Worm (Caenorhabditis elegans) whole organism, young adult: ENCODE measurements around the gene CC8.3.

Experiments
- C17E4.6 ChIP-seq: fragments of 200-800 bp; sonication (Bioruptor generic); IDR thresholded peaks from 2 replicates; pipeline ENCODE4 v1.3.6; 2022; ENCODE audit warnings: missing genetic modification reagents, missing genetic modification characterization, missing compliant biosample characterization
- F37B4.10 ChIP-seq: fragments of 200-800 bp; sonication (Bioruptor generic); IDR thresholded peaks from 2 replicates; pipeline ENCODE4 v1.3.6; 2022; ENCODE audit warnings: missing genetic modification characterization, missing compliant biosample characterization
- F52B5.7 ChIP-seq: sonication (generic microtip); optimal IDR thresholded peaks from 2 replicates; lab custom pipeline; 2016; ENCODE audit warnings: mild to moderate bottlenecking, missing genetic modification characterization, missing compliant biosample characterization
- K11D2.4 ChIP-seq: fragments of 200-800 bp; sonication (Bioruptor generic); IDR thresholded peaks from 2 replicates; pipeline ENCODE4 v1.3.6; 2022; ENCODE audit warnings: missing genetic modification reagents, missing genetic modification characterization, missing compliant biosample characterization
- K12H6.12 ChIP-seq: fragments of 200-800 bp; sonication (Bioruptor generic); optimal IDR thresholded peaks from 2 replicates; lab custom pipeline; 2018; ENCODE audit warnings: mild to moderate bottlenecking, missing genetic modification characterization, missing compliant biosample characterization
- Y53G8AR.9 ChIP-seq: fragments of 200-800 bp; sonication (Bioruptor generic); conservative IDR thresholded peaks from 2 replicates; pipeline ENCODE4 v1.3.6; 2022; ENCODE audit warnings: missing genetic modification reagents, missing genetic modification characterization, missing compliant biosample characterization
- Y56A3A.18 ChIP-seq: fragments of 200-800 bp; sonication (Bioruptor generic); IDR thresholded peaks from 2 replicates; pipeline ENCODE4 v1.3.6; 2022; ENCODE audit warnings: missing genetic modification reagents, missing genetic modification characterization, missing compliant biosample characterization
- aptf-3 ChIP-seq: fragments of 200-800 bp; sonication (Bioruptor generic); IDR thresholded peaks from 2 replicates; pipeline ENCODE4 v1.3.6; 2022; ENCODE audit warnings: missing genetic modification characterization, missing compliant biosample characterization
- attf-3 ChIP-seq: fragments of 200-800 bp; sonication (Bioruptor generic); conservative IDR thresholded peaks from 2 replicates; pipeline ENCODE4 v1.3.6; 2022; ENCODE audit warnings: missing genetic modification reagents, missing genetic modification characterization, missing compliant biosample characterization
- attf-6 ChIP-seq: fragments of 200-800 bp; sonication (Bioruptor generic); IDR thresholded peaks from 2 replicates; pipeline ENCODE4 v1.3.6; 2022; ENCODE audit warnings: missing genetic modification reagents, missing genetic modification characterization, missing compliant biosample characterization
- chd-7 ChIP-seq: sonication (generic microtip); optimal IDR thresholded peaks from 2 replicates; lab custom pipeline; 2016; ENCODE audit warnings: mild to moderate bottlenecking, missing genetic modification characterization, moderate library complexity, missing compliant biosample characterization
- die-1 ChIP-seq: sonication (generic microtip); optimal IDR thresholded peaks from 2 replicates; lab custom pipeline; 2016; ENCODE audit warnings: missing genotype, mild to moderate bottlenecking, missing genetic modification characterization, missing compliant biosample characterization
- egl-44 ChIP-seq: fragments of 200-800 bp; sonication (Bioruptor generic); IDR thresholded peaks from 2 replicates; pipeline ENCODE4 v1.3.6; 2022; ENCODE audit warnings: missing genetic modification reagents, missing genetic modification characterization, missing compliant biosample characterization
- egrh-3 ChIP-seq: fragments of 200-800 bp; sonication (Bioruptor generic); IDR thresholded peaks from 2 replicates; pipeline ENCODE4 v1.3.6; 2022; ENCODE audit warnings: missing genetic modification reagents, missing genetic modification characterization, missing compliant biosample characterization
- gei-17 ChIP-seq: fragments of 200-800 bp; sonication (Bioruptor generic); optimal IDR thresholded peaks from 2 replicates; lab custom pipeline; 2018; ENCODE audit warnings: mild to moderate bottlenecking, missing genetic modification characterization, missing compliant biosample characterization
- hmg-1.2 ChIP-seq: fragments of 200-800 bp; sonication (Bioruptor generic); IDR thresholded peaks from 2 replicates; pipeline ENCODE4 v1.3.6; 2022; ENCODE audit warnings: missing genetic modification reagents, missing genetic modification characterization, missing compliant biosample characterization
- hmg-20 ChIP-seq: fragments of 200-800 bp; sonication (Bioruptor generic); IDR thresholded peaks from 2 replicates; pipeline ENCODE4 v1.3.6; 2022; ENCODE audit warnings: missing genetic modification reagents, missing genetic modification characterization, missing compliant biosample characterization
- hsf-1 ChIP-seq: fragments of 200-800 bp; sonication (Bioruptor generic); IDR thresholded peaks from 2 replicates; pipeline ENCODE4 v1.3.6; 2022; ENCODE audit warnings: missing genetic modification reagents, missing genetic modification characterization, missing compliant biosample characterization
- lag-1 ChIP-seq: fragments of 200-800 bp; sonication (Bioruptor generic); IDR thresholded peaks from 2 replicates; pipeline ENCODE4 v1.3.6; 2022; ENCODE audit warnings: missing genetic modification reagents, missing genetic modification characterization, missing compliant biosample characterization
- let-526 ChIP-seq: fragments of 200-800 bp; sonication (Bioruptor generic); IDR thresholded peaks from 2 replicates; pipeline ENCODE4 v1.3.6; 2022; ENCODE audit warnings: missing genetic modification reagents, missing genetic modification characterization, missing compliant biosample characterization
- let-607 ChIP-seq, 2 experiments: fragments of 200-800 bp in 1 of 2; sonication (Bioruptor generic) in 1 of 2; sonication (generic microtip) in 1 of 2; optimal IDR thresholded peaks; 2 replicates each; lab custom pipeline; 2016 to 2018; ENCODE audit warnings: mild to moderate bottlenecking in 2 of 2, missing compliant biosample characterization in 2 of 2, missing genetic modification characterization in 2 of 2, moderate library complexity in 2 of 2, missing genotype in 1 of 2
- lin-40 ChIP-seq: sonication (generic microtip); optimal IDR thresholded peaks from 2 replicates; lab custom pipeline; 2016; ENCODE audit warnings: missing genetic modification characterization, mild to moderate bottlenecking, missing compliant biosample characterization, missing genotype, missing genetic modification reagents
- lin-54 ChIP-seq: fragments of 200-800 bp; sonication (Bioruptor generic); optimal IDR thresholded peaks from 2 replicates; lab custom pipeline; 2018; ENCODE audit warnings: mild to moderate bottlenecking, missing genetic modification characterization, missing compliant biosample characterization
- lir-1 ChIP-seq: fragments of 200-800 bp; sonication (Bioruptor generic); conservative IDR thresholded peaks from 2 replicates; pipeline ENCODE4 v1.3.6; 2022; ENCODE audit warnings: missing genetic modification reagents, missing genetic modification characterization, missing compliant biosample characterization
- lsl-1 ChIP-seq: fragments of 200-800 bp; sonication (Bioruptor generic); optimal IDR thresholded peaks from 2 replicates; lab custom pipeline; 2018; ENCODE audit warnings: mild to moderate bottlenecking, missing genetic modification characterization, moderate library complexity, missing compliant biosample characterization
- mcd-1 ChIP-seq: fragments of 200-800 bp; sonication (Bioruptor generic); IDR thresholded peaks from 2 replicates; pipeline ENCODE4 v1.3.6; 2022; ENCODE audit warnings: missing genetic modification reagents, missing genetic modification characterization, missing compliant biosample characterization
- mel-28 ChIP-seq: sonication (generic microtip); optimal IDR thresholded peaks from 2 replicates; lab custom pipeline; 2016; ENCODE audit warnings: borderline replicate concordance, mild to moderate bottlenecking, missing genetic modification characterization, missing compliant biosample characterization
- mxl-1 ChIP-seq: sonication (generic microtip); optimal IDR thresholded peaks from 2 replicates; lab custom pipeline; 2016; ENCODE audit warnings: missing genetic modification characterization, missing compliant biosample characterization
- nfya-2 ChIP-seq: fragments of 200-800 bp; sonication (Bioruptor generic); IDR thresholded peaks from 2 replicates; pipeline ENCODE4 v1.3.6; 2022; ENCODE audit warnings: missing genetic modification reagents, missing genetic modification characterization, missing compliant biosample characterization
- nhr-179 ChIP-seq: sonication (generic microtip); optimal IDR thresholded peaks from 2 replicates; lab custom pipeline; 2016; ENCODE audit warnings: mild to moderate bottlenecking, missing genetic modification characterization, missing compliant biosample characterization
- nhr-27 ChIP-seq: fragments of 200-800 bp; sonication (Bioruptor generic); optimal IDR thresholded peaks from 2 replicates; lab custom pipeline; 2018; ENCODE audit warnings: mild to moderate bottlenecking, missing genetic modification characterization, moderate library complexity, missing compliant biosample characterization
- nhr-80 ChIP-seq: sonication (generic microtip); optimal IDR thresholded peaks from 2 replicates; lab custom pipeline; 2016; ENCODE audit warnings: missing genetic modification characterization, missing compliant biosample characterization
- rcor-1 ChIP-seq: fragments of 200-800 bp; sonication (Bioruptor generic); IDR thresholded peaks from 2 replicates; pipeline ENCODE4 v1.3.6; 2022; ENCODE audit warnings: missing genetic modification reagents, missing genetic modification characterization, missing compliant biosample characterization
- snpc-1.1 ChIP-seq: sonication (generic microtip); optimal IDR thresholded peaks from 2 replicates; lab custom pipeline; 2017; ENCODE audit warnings: missing genetic modification characterization, mild to moderate bottlenecking, missing compliant biosample characterization, antibody characterized with exemption, moderate library complexity, missing genotype, missing genetic modification reagents; ENCODE audit not compliant: insufficient read depth
- snpc-3.4 ChIP-seq: sonication (generic microtip); optimal IDR thresholded peaks from 2 replicates; lab custom pipeline; 2017; ENCODE audit warnings: missing genetic modification characterization, mild to moderate bottlenecking, missing compliant biosample characterization, antibody characterized with exemption, moderate library complexity, missing genotype, missing genetic modification reagents
- snpc-4 ChIP-seq, 5 experiments: fragments of 150-350 bp in 1 of 5; sonication (generic microtip) in 4 of 5; optimal IDR thresholded peaks; 2 replicates each; lab custom pipeline; 2014 to 2018; ENCODE audit warnings: missing genetic modification characterization in 5 of 5, missing biosample characterization in 3 of 5, antibody characterized with exemption in 2 of 5, mild to moderate bottlenecking in 2 of 5, missing compliant biosample characterization in 2 of 5, missing genotype in 2 of 5, moderate library complexity in 2 of 5, missing genetic modification reagents in 1 of 5
- sptf-2 ChIP-seq: fragments of 200-800 bp; sonication (Bioruptor generic); optimal IDR thresholded peaks from 2 replicates; lab custom pipeline; 2018; ENCODE audit warnings: mild to moderate bottlenecking, missing genetic modification characterization, missing compliant biosample characterization
- unc-130 ChIP-seq: sonication (generic microtip); optimal IDR thresholded peaks from 2 replicates; lab custom pipeline; 2016; ENCODE audit warnings: missing genetic modification reagents, missing genetic modification characterization, missing compliant biosample characterization
- zfh-2 ChIP-seq: fragments of 200-800 bp; sonication (Bioruptor generic); conservative IDR thresholded peaks from 2 replicates; pipeline ENCODE4 v1.3.6; 2022; ENCODE audit warnings: missing genetic modification reagents, missing genetic modification characterization, missing compliant biosample characterization
- ztf-25 ChIP-seq: fragments of 200-800 bp; sonication (Bioruptor generic); IDR thresholded peaks from 2 replicates; pipeline ENCODE4 v1.3.6; 2022; ENCODE audit warnings: missing genetic modification reagents, missing genetic modification characterization, missing compliant biosample characterization
- ztf-26 ChIP-seq: sonication (generic microtip); optimal IDR thresholded peaks from 2 replicates; lab custom pipeline; 2017; ENCODE audit warnings: missing genetic modification characterization, missing compliant biosample characterization
- ztf-28 ChIP-seq: fragments of 200-800 bp; sonication (Bioruptor generic); IDR thresholded peaks from 2 replicates; pipeline ENCODE4 v1.3.6; 2022; ENCODE audit warnings: missing genetic modification reagents, missing genetic modification characterization, missing compliant biosample characterization
- ztf-6 ChIP-seq: fragments of 200-800 bp; sonication (Bioruptor generic); IDR thresholded peaks from 2 replicates; pipeline ENCODE4 v1.3.6; 2022; ENCODE audit warnings: missing genetic modification reagents, missing genetic modification characterization, missing compliant biosample characterization

Gene CC8.3

DNA sequence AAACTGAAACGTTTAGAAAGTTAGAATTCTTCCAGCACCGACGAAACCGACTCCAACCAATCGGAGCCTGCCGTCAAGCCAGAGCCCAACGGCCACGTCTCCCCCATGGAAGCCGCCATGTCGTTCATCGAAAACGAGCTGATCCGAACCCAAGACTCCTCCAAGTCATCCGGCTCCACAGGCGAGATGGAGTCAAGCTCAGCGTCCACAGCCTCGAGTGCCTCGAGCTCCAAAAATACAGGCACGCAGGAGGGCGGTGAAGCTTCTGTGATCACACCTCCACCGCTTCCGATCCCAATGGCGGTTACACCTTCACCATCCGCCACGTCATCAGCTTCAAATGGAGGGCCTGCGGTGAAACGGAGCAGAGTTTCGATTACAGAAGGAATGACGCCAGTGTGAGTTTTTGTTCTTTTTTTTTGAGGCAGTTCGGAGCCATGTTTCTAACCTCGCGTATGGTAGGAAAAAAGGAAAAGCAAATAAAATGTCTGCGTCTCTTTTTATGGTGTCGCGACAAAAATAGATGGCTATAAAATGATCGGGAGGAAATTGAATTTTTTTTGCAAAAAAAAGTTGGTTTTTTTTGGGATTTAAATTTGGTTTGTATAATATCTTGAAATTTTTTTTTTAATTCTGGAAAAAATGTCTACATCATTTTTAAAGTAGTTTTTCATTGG, 3.7 kb downstream of the CC8.3 start:
- peak; percentile 35; the same call in 1 of the 2 replicates for TF ChIP-seq egrh-3 (GFP tag; lab: Robert Waterston, UW)
- TF ChIP-seq chd-7 (tag; lab: Kevin White, UChicago): no peak
- TF ChIP-seq nfya-2 (GFP tag; lab: Robert Waterston, UW): no peak
- TF ChIP-seq zfh-2 (GFP tag; lab: Robert Waterston, UW): peak; percentile 90

DNA sequence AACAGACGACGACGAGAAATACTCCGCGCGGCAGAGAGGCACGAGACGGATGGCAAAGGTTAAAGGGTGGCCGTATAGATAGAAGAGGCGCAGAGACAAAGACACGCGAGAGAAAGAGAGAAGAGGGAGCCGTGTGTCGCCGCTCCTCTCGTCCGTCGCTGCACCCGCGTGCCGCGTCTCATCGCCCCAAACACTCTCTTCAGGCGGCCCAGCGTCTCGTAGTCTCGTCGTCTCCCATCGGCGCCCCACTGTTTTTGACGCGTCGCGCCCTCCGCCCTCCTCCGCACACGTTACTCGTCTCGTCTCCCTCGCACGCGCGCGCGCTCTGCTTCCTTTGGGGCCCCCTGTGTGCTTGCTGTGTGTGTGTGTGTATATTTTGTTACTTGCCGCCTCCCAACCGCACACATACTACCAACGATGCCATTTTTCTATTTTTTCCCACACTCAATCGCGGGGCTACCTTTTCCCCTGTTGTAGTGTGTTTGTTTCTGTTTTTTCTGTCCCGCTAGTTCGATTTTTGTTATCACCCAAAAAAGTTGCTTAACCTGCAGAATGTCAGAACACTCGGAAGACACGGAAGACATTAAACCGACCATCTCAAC, 5.5 kb downstream of the CC8.3 start, which contains the start of gene madf-9:
madf-9 (plus strand) TSS at position 552 of the 602 bp plus-strand sequence.
- no peak for TF ChIP-seq aptf-3 (GFP tag; lab: Robert Waterston, UW)
- TF ChIP-seq unc-130: no peak
- TF ChIP-seq mxl-1: no peak
- TF ChIP-seq hmg-1.2 (GFP tag; lab: Robert Waterston, UW): peak; percentile 75
- peak; percentile 57 for TF ChIP-seq gei-17
- TF ChIP-seq zfh-2 (GFP tag; lab: Robert Waterston, UW): peak; percentile 99
- TF ChIP-seq F37B4.10 (GFP tag; lab: Robert Waterston, UW): no peak
- TF ChIP-seq let-607 (tag; optimal IDR thresholded peaks at IDR 0.05; lab: Kevin White, UChicago): peak in 1 of 2 experiments; percentile 13
- peak; percentile 73 for TF ChIP-seq mcd-1 (GFP tag; lab: Robert Waterston, UW)
- TF ChIP-seq K11D2.4 (GFP tag; lab: Robert Waterston, UW): peak; percentile 48; the same call in 1 of the 2 replicates
- peak; percentile 97 for TF ChIP-seq egrh-3 (GFP tag; lab: Robert Waterston, UW)
- TF ChIP-seq ztf-28 (GFP tag; lab: Robert Waterston, UW): no peak
- no peak for TF ChIP-seq chd-7 (tag; lab: Kevin White, UChicago)
- TF ChIP-seq die-1: peak; percentile 29
- TF ChIP-seq let-526 (GFP tag; lab: Robert Waterston, UW): peak; percentile 52; the same call in 1 of the 2 replicates
- peak; percentile 10 for TF ChIP-seq F52B5.7 (tag; lab: Kevin White, UChicago)
- TF ChIP-seq C17E4.6: peak; percentile 6; the same call in 1 of the 2 replicates
- TF ChIP-seq mel-28: peak; percentile 57
- peak; percentile 70 for TF ChIP-seq lin-40 (tag; lab: Kevin White, UChicago)
- TF ChIP-seq snpc-4 (GFP tag; optimal IDR thresholded peaks at IDR 0.05; lab: Kevin White, UChicago): no peak
- TF ChIP-seq snpc-4 (tag; optimal IDR thresholded peaks at IDR 0.05; lab: Kevin White, UChicago): peak in 2 of 4 experiments; percentile 42 to 55
- TF ChIP-seq hmg-20 (GFP tag; lab: Robert Waterston, UW): 0 out of 2 replicates have a peak, but pooled peaks have one; percentile 2
- no peak for TF ChIP-seq nhr-179 (tag; lab: Kevin White, UChicago)
- no peak for TF ChIP-seq snpc-3.4 (tag; lab: Kevin White, UChicago)
- no peak for TF ChIP-seq attf-6 (GFP tag; lab: Robert Waterston, UW)
- no peak for TF ChIP-seq nhr-27 (tag; lab: Kevin White, UChicago)
- TF ChIP-seq ztf-26 (tag; lab: Kevin White, UChicago): peak; percentile 47
- TF ChIP-seq ztf-6: no peak
- TF ChIP-seq sptf-2: peak; percentile 15
- TF ChIP-seq lsl-1 (GFP tag; lab: Kevin White, UChicago): no peak
- 0 out of 2 replicates have a peak, but pooled peaks have one; percentile 39 for TF ChIP-seq egl-44 (GFP tag; lab: Robert Waterston, UW)
- TF ChIP-seq Y56A3A.18 (GFP tag; lab: Robert Waterston, UW): no peak; the same call in 1 of the 2 replicates
- no peak for TF ChIP-seq snpc-1.1 (tag; lab: Kevin White, UChicago)
- TF ChIP-seq lag-1: no peak
- 0 out of 2 replicates have a peak, but pooled peaks have one; percentile 10 for TF ChIP-seq attf-3 (GFP tag; lab: Robert Waterston, UW)
- TF ChIP-seq nhr-80: peak; percentile 34
- no peak for TF ChIP-seq lir-1 (GFP tag; lab: Robert Waterston, UW)
- TF ChIP-seq rcor-1 (GFP tag; lab: Robert Waterston, UW): 0 out of 2 replicates have a peak, but pooled peaks have one; percentile 13
- peak; percentile 29 for TF ChIP-seq lin-54
- no peak for TF ChIP-seq hsf-1 (GFP tag; lab: Robert Waterston, UW)
- no peak for TF ChIP-seq Y53G8AR.9 (GFP tag; lab: Robert Waterston, UW)
- no peak for TF ChIP-seq ztf-25 (GFP tag; lab: Robert Waterston, UW)
- peak; percentile 62 for TF ChIP-seq K12H6.12 (tag; lab: Kevin White, UChicago)
